Worm (Caenorhabditis elegans) whole organism, L3 larva: ENCODE data around the gene C46A5.6.

Experiments
- aly-2 ChIP-seq: fragments of 150-350 bp; optimal IDR thresholded peaks from 2 replicates; lab custom pipeline; 2014; ENCODE audit warnings: missing biosample characterization, missing genetic modification characterization
- ceh-82 ChIP-seq: fragments of 150-350 bp; optimal IDR thresholded peaks from 2 replicates; lab custom pipeline; 2014; ENCODE audit warnings: missing biosample characterization, missing genetic modification characterization
- fkh-10 ChIP-seq: sonication (generic microtip); optimal IDR thresholded peaks from 2 replicates; lab custom pipeline; 2017; ENCODE audit warnings: missing biosample characterization, missing genetic modification reagents, missing genetic modification characterization
- hmg-11 ChIP-seq: sonication (generic microtip); optimal IDR thresholded peaks from 2 replicates; lab custom pipeline; 2016; ENCODE audit warnings: missing genetic modification characterization, missing compliant biosample characterization
- nhr-237 ChIP-seq: fragments of 150-350 bp; optimal IDR thresholded peaks from 2 replicates; lab custom pipeline; 2014; ENCODE audit warnings: missing biosample characterization, missing genetic modification characterization
- nhr-28 ChIP-seq: fragments of 150-350 bp; optimal IDR thresholded peaks from 2 replicates; lab custom pipeline; 2014; ENCODE audit warnings: missing biosample characterization, missing genetic modification characterization
- nhr-77 ChIP-seq: fragments of 150-350 bp; optimal IDR thresholded peaks from 2 replicates; lab custom pipeline; 2014; ENCODE audit warnings: missing biosample characterization, missing genetic modification characterization
- pha-4 ChIP-seq: fragments of 150-350 bp; optimal IDR thresholded peaks from 2 replicates; lab custom pipeline; 2014; ENCODE audit warnings: missing biosample characterization, missing genetic modification reagents, missing genetic modification characterization
- sea-2 ChIP-seq: fragments of 150-350 bp; sonication (generic microtip); optimal IDR thresholded peaks from 4 replicates; lab custom pipeline; 2014; ENCODE audit warnings: missing biosample characterization, missing genetic modification reagents, missing genetic modification characterization
- snpc-4 ChIP-seq: fragments of 150-350 bp; optimal IDR thresholded peaks from 2 replicates; lab custom pipeline; 2014; ENCODE audit warnings: missing biosample characterization, missing genetic modification characterization
- unc-39 ChIP-seq: sonication (generic microtip); optimal IDR thresholded peaks from 4 replicates; lab custom pipeline; 2017; ENCODE audit warnings: missing biosample characterization, missing genetic modification characterization
- unc-62 ChIP-seq: fragments of 150-350 bp; sonication (generic microtip); optimal IDR thresholded peaks from 4 replicates; lab custom pipeline; 2014; ENCODE audit warnings: missing biosample characterization, missing genetic modification reagents, missing genetic modification characterization

DNA sequence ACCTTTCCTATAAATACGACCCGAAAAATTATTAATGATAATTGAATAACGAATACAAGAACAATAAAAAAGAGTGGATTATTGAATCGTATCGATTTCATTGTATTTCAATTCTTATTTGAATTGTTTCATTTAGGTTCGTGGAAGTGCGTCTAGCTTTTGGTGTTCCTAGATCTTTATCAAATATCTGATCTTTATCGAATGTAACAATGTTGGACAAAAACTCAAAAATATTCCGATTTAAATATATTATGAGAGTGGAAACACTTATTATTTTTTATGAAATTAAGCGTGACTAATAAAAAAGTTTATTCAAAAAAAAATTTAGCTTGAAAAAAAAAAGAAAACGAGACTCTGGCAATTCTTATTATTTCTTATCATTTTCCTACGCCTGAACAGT is 31.7 kb downstream of the C46A5.6 start, which contains the start of the genes C50F7.9 and C50F7.3:
- TF ChIP-seq nhr-237 (tag; lab: Kevin White, UChicago): no peak
- no peak for TF ChIP-seq nhr-77 (tag; lab: Kevin White, UChicago)
- no peak for TF ChIP-seq ceh-82 (tag; lab: Kevin White, UChicago)
- TF ChIP-seq fkh-10 (GFP tag; lab: Kevin White, UChicago): no peak
- TF ChIP-seq pha-4 (tag; lab: Kevin White, UChicago): no peak
- no peak for TF ChIP-seq sea-2 (GFP tag; lab: Kevin White, UChicago)
- TF ChIP-seq unc-62 (GFP tag; lab: Kevin White, UChicago): no peak
- TF ChIP-seq unc-39 (tag; lab: Kevin White, UChicago): no peak
- TF ChIP-seq aly-2 (tag; lab: Kevin White, UChicago): no peak
- TF ChIP-seq hmg-11: no peak
- TF ChIP-seq nhr-28 (tag; lab: Kevin White, UChicago): no peak
- TF ChIP-seq snpc-4 (tag; lab: Kevin White, UChicago): no peak
